Worm (Caenorhabditis elegans): ENCODE measurements around the gene W04B5.3.
A peak's percentile ranks its signal among the peaks of the same experiment; 100 is the strongest.

- TF ChIP-seq elt-1 (tag; optimal IDR thresholded peaks at IDR 0.05), result no peak
- TF ChIP-seq lsy-2 (tag; optimal IDR thresholded peaks at IDR 0.05), result peak; percentile 75 to 86
These were observed at the start of gene W04B5.3, which contains the start of gene W04B5.5 for ce11 chrIII:2418159-2418658.

Data from whole organism, L2 larva.